Worm (Caenorhabditis elegans): ENCODE measurements around the gene Y57G11C.43.
A peak's percentile ranks its signal among the peaks of the same experiment; 100 is the strongest.

Gene Y57G11C.43

DNA sequence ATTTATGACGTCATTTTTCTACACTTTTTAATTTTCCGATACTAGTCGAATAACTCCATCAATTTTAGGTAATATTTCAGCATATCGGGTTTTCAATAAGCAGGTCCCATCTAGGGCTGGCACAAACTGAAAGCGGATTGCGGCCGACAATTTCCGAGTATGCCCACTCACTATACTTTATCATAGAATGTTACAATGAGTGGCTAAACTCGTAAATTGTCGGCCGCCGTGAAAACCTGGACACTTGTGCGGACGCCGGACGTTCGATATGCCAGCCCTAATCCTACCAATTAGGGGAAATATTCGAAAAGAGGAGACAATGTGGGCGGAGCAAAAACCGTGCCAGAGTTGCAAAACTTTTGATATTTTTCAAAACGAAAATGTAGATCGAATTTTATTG lies 9.6 kb upstream of the Y57G11C.43 start:
- TF ChIP-seq F13H6.1 (tag; optimal IDR thresholded peaks at IDR 0.05) = no peak
- no peak for TF ChIP-seq elt-2 (tag; optimal IDR thresholded peaks at IDR 0.05)
- no peak for TF ChIP-seq unc-55 (GFP tag; optimal IDR thresholded peaks at IDR 0.05)
- no peak for TF ChIP-seq ceh-34 (tag; optimal IDR thresholded peaks at IDR 0.05)
- TF ChIP-seq C08G9.2 (tag; optimal IDR thresholded peaks at IDR 0.05) = no peak
- no peak for TF ChIP-seq nhr-232 (tag; optimal IDR thresholded peaks at IDR 0.05)

DNA sequence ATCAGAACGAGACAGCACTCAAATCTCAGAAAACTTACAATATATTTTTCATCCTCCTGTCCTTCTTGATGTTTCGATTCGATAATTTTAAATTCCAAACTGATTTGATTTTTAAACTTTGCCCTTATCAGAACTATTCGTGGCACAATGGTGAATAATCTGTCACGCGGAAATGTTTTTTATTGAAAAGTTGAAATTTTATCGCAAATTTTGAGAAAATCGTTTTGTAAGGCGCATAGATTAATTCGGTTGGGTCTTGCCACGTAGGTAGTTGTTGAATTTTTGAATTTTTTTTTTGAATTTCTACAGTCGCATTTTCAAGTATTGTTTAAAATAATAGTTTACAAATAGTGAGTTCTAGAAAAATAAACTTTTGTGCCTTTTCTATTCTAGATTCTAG lies 8.4 kb upstream of the Y57G11C.43 start, which contains the start of gene ptp-5.2:
Gene ptp-5.2, minus strand, starts transcription at position 101 of the 400 bp plus-strand sequence.
- TF ChIP-seq tbx-7 (tag; optimal IDR thresholded peaks at IDR 0.05) (no peak), ceh-14 (tag; optimal IDR thresholded peaks at IDR 0.05) (no peak), ttx-3 (tag; optimal IDR thresholded peaks at IDR 0.05) (no peak), odd-2 (tag; optimal IDR thresholded peaks at IDR 0.05) (no peak), nfya-1 (tag; optimal IDR thresholded peaks at IDR 0.05) (no peak), pag-3 (tag; optimal IDR thresholded peaks at IDR 0.05; ENCODE audit: borderline replicate concordance) (no peak), ceh-24 (tag; optimal IDR thresholded peaks at IDR 0.05) (no peak), ceh-22 (tag; optimal IDR thresholded peaks at IDR 0.05) (no peak), ahr-1 (tag; optimal IDR thresholded peaks at IDR 0.05) (no peak), hlh-30 (tag; optimal IDR thresholded peaks at IDR 0.05; ENCODE audit: insufficient read depth) (no peak), nhr-11 (tag; optimal IDR thresholded peaks at IDR 0.05) (no peak), ceh-48 (tag; optimal IDR thresholded peaks at IDR 0.05) (no peak), sox-2 (GFP tag; IDR thresholded peaks at IDR 0.05) (no peak), K09A11.1 (tag; optimal IDR thresholded peaks at IDR 0.05; ENCODE audit: insufficient read depth) (no peak)

DNA sequence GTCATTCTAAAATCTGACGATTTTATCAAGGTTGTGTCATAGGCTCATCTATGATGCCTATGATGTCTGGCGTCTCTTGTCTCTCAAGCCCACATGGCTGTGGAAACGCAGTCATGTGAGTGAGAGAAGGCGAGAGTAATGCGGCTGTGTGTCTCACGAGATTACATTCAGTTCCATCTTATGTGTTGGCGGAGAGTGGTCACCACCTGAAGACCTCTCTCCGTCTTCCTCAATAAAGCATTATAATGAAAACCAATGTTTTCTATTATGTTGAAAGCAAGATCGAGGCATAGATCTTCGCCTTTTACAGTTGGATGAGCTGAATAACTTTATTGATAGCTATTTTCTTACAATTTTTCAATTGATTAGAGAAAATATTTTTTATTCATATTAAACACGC lies 5.9 kb upstream of the Y57G11C.43 start:
- peak; percentile 27 for TF ChIP-seq nfya-1 (tag; optimal IDR thresholded peaks at IDR 0.05)
- TF ChIP-seq unc-42 (tag; optimal IDR thresholded peaks at IDR 0.05) = peak; percentile 16
- TF ChIP-seq sox-2 (GFP tag; IDR thresholded peaks at IDR 0.05) = 0 out of 2 replicates have a peak, but pooled peaks have one; percentile 43
- peak; percentile 40 for TF ChIP-seq ceh-18 (tag; optimal IDR thresholded peaks at IDR 0.05)
- peak; percentile 93 for TF ChIP-seq hlh-30 (tag; optimal IDR thresholded peaks at IDR 0.05; ENCODE audit: insufficient read depth)
- TF ChIP-seq tbx-2 (tag; optimal IDR thresholded peaks at IDR 0.05) = peak; percentile 24
- TF ChIP-seq elt-2 (tag; optimal IDR thresholded peaks at IDR 0.05) = peak; percentile 4
- TF ChIP-seq ceh-31 (tag; optimal IDR thresholded peaks at IDR 0.05) = peak; percentile 44

DNA sequence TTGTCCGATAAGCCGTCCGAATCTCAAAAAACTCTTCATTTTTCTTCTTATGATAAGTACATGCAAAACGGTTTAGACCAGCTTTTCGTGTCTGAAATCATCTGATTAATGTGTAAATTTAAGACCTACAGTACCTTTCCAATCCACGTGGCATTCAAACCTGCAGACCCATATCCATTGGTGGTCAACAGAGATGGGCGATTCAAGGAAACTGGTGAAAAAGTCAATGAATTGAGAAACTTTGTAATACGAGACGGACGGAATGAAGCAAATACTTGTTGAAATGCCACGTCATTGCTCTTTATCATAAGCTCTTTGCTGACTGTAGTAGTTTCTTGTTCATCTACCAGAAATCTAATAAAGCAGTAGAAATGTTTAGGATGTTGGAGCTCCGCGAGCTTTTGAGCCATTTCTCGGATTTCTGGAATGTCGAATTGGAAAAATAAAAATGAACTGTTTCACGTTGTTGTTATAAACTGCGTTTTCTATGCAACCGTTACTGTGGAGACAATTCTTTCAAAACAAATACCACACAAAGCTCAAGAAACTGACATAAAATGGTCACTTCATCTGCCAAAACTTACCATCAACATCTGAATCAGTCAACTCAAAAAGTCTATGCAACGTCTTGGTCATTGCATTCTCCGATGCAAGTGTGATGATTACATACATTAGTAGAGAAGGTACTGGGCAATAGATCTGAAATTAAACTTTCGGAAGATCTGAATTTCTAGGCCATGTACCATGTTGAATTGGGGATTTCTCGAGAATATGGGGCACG lies 5.1 kb upstream of the Y57G11C.43 start:
- TF ChIP-seq F13H6.1 (tag; optimal IDR thresholded peaks at IDR 0.05) (no peak), nfya-1 (tag; optimal IDR thresholded peaks at IDR 0.05) (no peak), C08G9.2 (tag; optimal IDR thresholded peaks at IDR 0.05) (no peak), ets-4 (tag; optimal IDR thresholded peaks at IDR 0.05) (no peak), sdc-2 (tag; optimal IDR thresholded peaks at IDR 0.05) (no peak), ztf-16 (tag; optimal IDR thresholded peaks at IDR 0.05) (no peak), ceh-48 (tag; optimal IDR thresholded peaks at IDR 0.05) (no peak), sox-4 (tag; optimal IDR thresholded peaks at IDR 0.05) (no peak), gmeb-2 (tag; optimal IDR thresholded peaks at IDR 0.05) (no peak), Y22D7AL.16 (tag; optimal IDR thresholded peaks at IDR 0.05) (no peak), ceh-18 (tag; optimal IDR thresholded peaks at IDR 0.05) (no peak)

DNA sequence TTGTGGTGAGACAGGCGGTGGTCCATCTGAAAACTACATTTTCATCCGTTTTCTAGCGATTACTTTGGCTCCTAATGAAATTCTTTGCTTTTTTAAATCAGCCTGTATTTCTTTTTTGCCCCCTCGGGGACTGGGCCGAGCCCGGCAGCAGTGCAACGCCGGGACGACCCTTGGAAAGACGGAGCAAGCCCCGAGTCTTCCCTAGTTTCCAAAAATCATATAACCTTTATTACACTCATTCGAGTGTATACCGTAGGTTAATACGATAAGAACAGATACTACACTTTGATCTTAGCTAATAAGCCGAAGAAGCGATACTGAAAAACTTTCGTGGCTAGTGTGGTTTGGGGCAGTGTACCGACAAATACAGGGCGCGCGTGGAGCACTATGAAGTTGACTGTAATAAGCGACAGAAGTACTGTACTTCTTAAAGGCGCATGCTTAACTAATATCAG lies 4.5 kb upstream of the Y57G11C.43 start:
- no peak for TF ChIP-seq hlh-6 (tag; optimal IDR thresholded peaks at IDR 0.05)
- TF ChIP-seq eyg-1 (tag; optimal IDR thresholded peaks at IDR 0.05) = no peak
- TF ChIP-seq hlh-8 (tag; optimal IDR thresholded peaks at IDR 0.05) = no peak
- TF ChIP-seq ceh-14 (tag; optimal IDR thresholded peaks at IDR 0.05) = no peak
- no peak for TF ChIP-seq ceh-6 (GFP tag; optimal IDR thresholded peaks at IDR 0.05)
- TF ChIP-seq sdc-2 (tag; optimal IDR thresholded peaks at IDR 0.05) = no peak
- no peak for TF ChIP-seq hlh-13 (GFP tag; optimal IDR thresholded peaks at IDR 0.05)
- TF ChIP-seq dmd-4 (tag; optimal IDR thresholded peaks at IDR 0.05; ENCODE audit: borderline replicate concordance) = no peak
- TF ChIP-seq nfya-1 (tag; optimal IDR thresholded peaks at IDR 0.05) = no peak

Data from whole organism, late embryonic.